Worm (Caenorhabditis elegans) whole organism, L3 larva: Measurements from ENCODE around the gene F26D11.2.
A peak's percentile ranks its signal among the peaks of the same experiment; 100 is the strongest.

ENCODE experiments used
- R02D3.7 ChIP-seq: fragments of 150-350 bp; optimal IDR thresholded peaks from 2 replicates; lab custom pipeline; 2014; ENCODE audit warnings: missing biosample characterization, missing genetic modification characterization
- ZK546.5 ChIP-seq: sonication (generic microtip); optimal IDR thresholded peaks from 2 replicates; lab custom pipeline; 2017; ENCODE audit warnings: missing biosample characterization, missing genetic modification characterization
- aly-2 ChIP-seq: fragments of 150-350 bp; optimal IDR thresholded peaks from 2 replicates; lab custom pipeline; 2014; ENCODE audit warnings: missing biosample characterization, missing genetic modification characterization
- ama-1 ChIP-seq: fragments of 150-350 bp; optimal IDR thresholded peaks from 2 replicates; lab custom pipeline; 2018
- ceh-28 ChIP-seq: fragments of 150-350 bp; optimal IDR thresholded peaks from 2 replicates; lab custom pipeline; 2014; ENCODE audit warnings: missing biosample characterization, missing genetic modification reagents, missing genetic modification characterization
- ceh-82 ChIP-seq: fragments of 150-350 bp; optimal IDR thresholded peaks from 2 replicates; lab custom pipeline; 2014; ENCODE audit warnings: missing biosample characterization, missing genetic modification characterization
- daf-12 ChIP-seq: fragments of 150-350 bp; optimal IDR thresholded peaks from 2 replicates; lab custom pipeline; 2014; ENCODE audit warnings: missing biosample characterization, missing genetic modification reagents, missing genetic modification characterization
- egl-27 ChIP-seq: sonication (generic microtip); optimal IDR thresholded peaks from 4 replicates; lab custom pipeline; 2017; ENCODE audit warnings: missing biosample characterization, missing genetic modification reagents, missing genetic modification characterization
- elt-1 ChIP-seq: fragments of 150-350 bp; optimal IDR thresholded peaks from 2 replicates; lab custom pipeline; 2014; ENCODE audit warnings: missing biosample characterization, missing genetic modification characterization
- elt-2 ChIP-seq: sonication (generic microtip); optimal IDR thresholded peaks from 2 replicates; lab custom pipeline; 2016; ENCODE audit warnings: missing genetic modification reagents, mild to moderate bottlenecking, missing genetic modification characterization, missing compliant biosample characterization
- eor-1 ChIP-seq, 2 experiments: fragments of 150-350 bp; optimal IDR thresholded peaks; 2 replicates each; lab custom pipeline; 2014 to 2018; ENCODE audit warnings: missing biosample characterization in 2 of 2, missing genetic modification characterization in 2 of 2
- fkh-10 ChIP-seq: sonication (generic microtip); optimal IDR thresholded peaks from 2 replicates; lab custom pipeline; 2017; ENCODE audit warnings: missing biosample characterization, missing genetic modification reagents, missing genetic modification characterization
- fkh-2 ChIP-seq: fragments of 150-350 bp; optimal IDR thresholded peaks from 2 replicates; lab custom pipeline; 2014; ENCODE audit warnings: missing biosample characterization, missing genetic modification reagents, missing genetic modification characterization
- fos-1 ChIP-seq: fragments of 150-350 bp; optimal IDR thresholded peaks from 2 replicates; lab custom pipeline; 2014; ENCODE audit warnings: missing biosample characterization, missing genetic modification characterization
- hmg-11 ChIP-seq: sonication (generic microtip); optimal IDR thresholded peaks from 2 replicates; lab custom pipeline; 2016; ENCODE audit warnings: missing genetic modification characterization, missing compliant biosample characterization
- jun-1 ChIP-seq: fragments of 150-350 bp; optimal IDR thresholded peaks from 2 replicates; lab custom pipeline; 2014; ENCODE audit warnings: missing biosample characterization, missing genetic modification reagents, missing genetic modification characterization
- lin-15B ChIP-seq: fragments of 150-350 bp; optimal IDR thresholded peaks from 2 replicates; lab custom pipeline; 2014; ENCODE audit warnings: missing biosample characterization, missing genetic modification characterization
- lin-39 ChIP-seq: fragments of 150-350 bp; optimal IDR thresholded peaks from 2 replicates; lab custom pipeline; 2018; ENCODE audit warnings: missing biosample characterization, missing genetic modification reagents, missing genetic modification characterization
- mdl-1 ChIP-seq: fragments of 150-350 bp; optimal IDR thresholded peaks from 2 replicates; lab custom pipeline; 2014; ENCODE audit warnings: missing biosample characterization, missing genetic modification characterization
- mml-1 ChIP-seq: fragments of 150-350 bp; sonication (generic microtip); optimal IDR thresholded peaks from 3 replicates; lab custom pipeline; 2014; ENCODE audit warnings: missing biosample characterization, missing genetic modification characterization
- nfya-1 ChIP-seq: sonication (generic microtip); optimal IDR thresholded peaks from 2 replicates; lab custom pipeline; 2017; ENCODE audit warnings: missing genetic modification characterization, mild to moderate bottlenecking, missing compliant biosample characterization, antibody characterized with exemption, moderate library complexity; ENCODE audit not compliant: insufficient read depth
- nhr-11 ChIP-seq: fragments of 150-350 bp; optimal IDR thresholded peaks from 2 replicates; lab custom pipeline; 2014; ENCODE audit warnings: missing biosample characterization, missing genetic modification characterization
- nhr-12 ChIP-seq: fragments of 150-350 bp; optimal IDR thresholded peaks from 2 replicates; lab custom pipeline; 2014; ENCODE audit warnings: missing biosample characterization, missing genetic modification characterization
- nhr-23 ChIP-seq: fragments of 150-350 bp; optimal IDR thresholded peaks from 2 replicates; lab custom pipeline; 2014; ENCODE audit warnings: missing biosample characterization, missing genetic modification reagents, missing genetic modification characterization
- nhr-237 ChIP-seq: fragments of 150-350 bp; optimal IDR thresholded peaks from 2 replicates; lab custom pipeline; 2014; ENCODE audit warnings: missing biosample characterization, missing genetic modification characterization
- nhr-25 ChIP-seq: sonication (generic microtip); optimal IDR thresholded peaks from 2 replicates; lab custom pipeline; 2017; ENCODE audit warnings: missing biosample characterization, missing genetic modification characterization
- nhr-28 ChIP-seq: fragments of 150-350 bp; optimal IDR thresholded peaks from 2 replicates; lab custom pipeline; 2014; ENCODE audit warnings: missing biosample characterization, missing genetic modification characterization
- pha-4 ChIP-seq: fragments of 150-350 bp; optimal IDR thresholded peaks from 2 replicates; lab custom pipeline; 2014; ENCODE audit warnings: missing biosample characterization, missing genetic modification reagents, missing genetic modification characterization
- pqm-1 ChIP-seq: fragments of 150-350 bp; optimal IDR thresholded peaks from 2 replicates; lab custom pipeline; 2017; ENCODE audit warnings: missing biosample characterization, missing genetic modification characterization, inconsistent platforms
- sea-2 ChIP-seq: fragments of 150-350 bp; sonication (generic microtip); optimal IDR thresholded peaks from 4 replicates; lab custom pipeline; 2014; ENCODE audit warnings: missing biosample characterization, missing genetic modification reagents, missing genetic modification characterization
- skn-1 ChIP-seq: fragments of 150-350 bp; optimal IDR thresholded peaks from 2 replicates; lab custom pipeline; 2014; ENCODE audit warnings: missing biosample characterization, missing genetic modification characterization
- snpc-4 ChIP-seq: fragments of 150-350 bp; optimal IDR thresholded peaks from 2 replicates; lab custom pipeline; 2014; ENCODE audit warnings: missing biosample characterization, missing genetic modification characterization
- tbx-2 ChIP-seq: sonication (generic microtip); optimal IDR thresholded peaks from 2 replicates; lab custom pipeline; 2016; ENCODE audit warnings: mild to moderate bottlenecking, missing genetic modification characterization, missing compliant biosample characterization
- unc-62 ChIP-seq: fragments of 150-350 bp; sonication (generic microtip); optimal IDR thresholded peaks from 4 replicates; lab custom pipeline; 2014; ENCODE audit warnings: missing biosample characterization, missing genetic modification reagents, missing genetic modification characterization

The F26D11.2 gene

ce11 chrV:7983381-7984052, 24.4 kb downstream of the F26D11.2 start, which contains the start of the genes natb-1 and abhd-12 (continued):
- peak; percentile 67 for TF ChIP-seq nfya-1

ce11 chrV:7985860-7986259, 26.8 kb downstream of the F26D11.2 start, which contains the start of gene Y97E10AL.1:
Y97E10AL.1 (plus strand) TSS chrV:7986160.
- no peak for TF ChIP-seq ama-1 (lab: Kevin White, UChicago)
- TF ChIP-seq nhr-11 = no peak
- no peak for TF ChIP-seq daf-12 (tag; lab: Kevin White, UChicago)

- TF ChIP-seq snpc-4 (tag; lab: Kevin White, UChicago) (no peak), eor-1 (tag; optimal IDR thresholded peaks at IDR 0.05; lab: Kevin White, UChicago) (no peak), nhr-23 (tag; lab: Kevin White, UChicago) (no peak), pha-4 (no peak), unc-62 (no peak), fkh-2 (tag; lab: Kevin White, UChicago) (no peak), elt-2 (tag; lab: Kevin White, UChicago) (no peak), jun-1 (no peak), ZK546.5 (tag; lab: Kevin White, UChicago) (no peak), nhr-11 (no peak), aly-2 (tag; lab: Kevin White, UChicago) (no peak)
- TF ChIP-seq, all 47 proteins: peak for 0
These were observed 35.5 kb downstream of the F26D11.2 start, which contains the start of gene ceh-76 for ce11 chrV:7994570-7994969. ceh-76 (minus strand) TSS chrV:7994670.

ce11 chrV:7995165-7995564, 36.1 kb downstream of the F26D11.2 start:
- no peak for TF ChIP-seq ceh-28 (tag; lab: Kevin White, UChicago)
- TF ChIP-seq nfya-1 = peak; percentile 62
- no peak for TF ChIP-seq nhr-28 (tag; lab: Kevin White, UChicago)

ce11 chrV:7995878-7996277, 36.8 kb downstream of the F26D11.2 start, which contains the start of gene Y97E10AR.2:
Y97E10AR.2 (plus strand) TSS chrV:7996178.
- no peak for TF ChIP-seq hmg-11
- TF ChIP-seq nhr-12 (tag; lab: Kevin White, UChicago) = no peak
- no peak for TF ChIP-seq skn-1
- no peak for TF ChIP-seq ZK546.5 (tag; lab: Kevin White, UChicago)
- no peak for TF ChIP-seq mml-1
- TF ChIP-seq, all 47 proteins: peak for 0

- peak; percentile 49 for TF ChIP-seq fkh-10
- TF ChIP-seq lin-39 (tag; lab: Kevin White, UChicago) = peak; percentile 14
- TF ChIP-seq elt-2 (tag; lab: Kevin White, UChicago) = peak; percentile 92
- TF ChIP-seq mdl-1 (tag; lab: Kevin White, UChicago) = peak; percentile 73
- TF ChIP-seq egl-27 (tag; lab: Kevin White, UChicago) = no peak
- TF ChIP-seq nhr-23 (tag; lab: Kevin White, UChicago) = peak; percentile 48
- TF ChIP-seq pha-4 = peak; percentile 78
- no peak for TF ChIP-seq fos-1 (tag; lab: Kevin White, UChicago)
- TF ChIP-seq nhr-237 (tag; lab: Kevin White, UChicago) = no peak
- no peak for TF ChIP-seq ceh-82 (tag; lab: Kevin White, UChicago)
- TF ChIP-seq elt-1 (tag; lab: Kevin White, UChicago) = peak; percentile 46
- TF ChIP-seq sea-2 = peak; percentile 58
- no peak for TF ChIP-seq tbx-2 (tag; lab: Kevin White, UChicago)
- TF ChIP-seq jun-1 = peak; percentile 73
- peak; percentile 73 for TF ChIP-seq hmg-11
- TF ChIP-seq lin-15B = peak; percentile 62
- TF ChIP-seq fkh-2 (tag; lab: Kevin White, UChicago) = peak; percentile 86
- TF ChIP-seq eor-1 (tag; optimal IDR thresholded peaks at IDR 0.05; lab: Kevin White, UChicago) = no peak
- peak; percentile 15 for TF ChIP-seq R02D3.7 (tag; lab: Kevin White, UChicago)
- peak; percentile 76 for TF ChIP-seq snpc-4 (tag; lab: Kevin White, UChicago)
- peak; percentile 57 for TF ChIP-seq nhr-11
- TF ChIP-seq unc-62 = peak; percentile 50
- peak; percentile 82 for TF ChIP-seq nfya-1
- TF ChIP-seq pqm-1 (tag; lab: Kevin White, UChicago) = peak; percentile 88
- peak; percentile 53 for TF ChIP-seq nhr-25
These were observed 42.0 kb downstream of the F26D11.2 start, which contains the start of gene Y97E10AR.1 for ce11 chrV:8000929-8001513. Y97E10AR.1 (plus strand) TSS chrV:8001463.
